Fruit fly (Drosophila melanogaster) Kc167 (cell line): ENCODE measurements around the gene Cp38.

ENCODE experiments used
- Myc ChIP-seq: fragments of >200 bp; optimal IDR thresholded peaks from 2 replicates; lab custom pipeline; 2017; ENCODE audit warnings: missing external identifiers
- Sin3A ChIP-seq: fragments of >200 bp; optimal IDR thresholded peaks from 2 replicates; lab custom pipeline; 2018; ENCODE audit warnings: missing external identifiers
- h ChIP-seq: fragments of >200 bp; optimal IDR thresholded peaks from 3 replicates; lab custom pipeline; 2018; ENCODE audit warnings: missing external identifiers
- insv ChIP-seq: fragments of >200 bp; optimal IDR thresholded peaks from 3 replicates; lab custom pipeline; 2018; ENCODE audit warnings: missing external identifiers
- psq ChIP-seq: fragments of >200 bp; optimal IDR thresholded peaks from 2 replicates; lab custom pipeline; 2017; ENCODE audit warnings: missing external identifiers
- ttk ChIP-seq: sonication (Bioruptor generic); optimal IDR thresholded peaks from 2 replicates; lab custom pipeline; 2017; ENCODE audit warnings: missing external identifiers

DNA sequence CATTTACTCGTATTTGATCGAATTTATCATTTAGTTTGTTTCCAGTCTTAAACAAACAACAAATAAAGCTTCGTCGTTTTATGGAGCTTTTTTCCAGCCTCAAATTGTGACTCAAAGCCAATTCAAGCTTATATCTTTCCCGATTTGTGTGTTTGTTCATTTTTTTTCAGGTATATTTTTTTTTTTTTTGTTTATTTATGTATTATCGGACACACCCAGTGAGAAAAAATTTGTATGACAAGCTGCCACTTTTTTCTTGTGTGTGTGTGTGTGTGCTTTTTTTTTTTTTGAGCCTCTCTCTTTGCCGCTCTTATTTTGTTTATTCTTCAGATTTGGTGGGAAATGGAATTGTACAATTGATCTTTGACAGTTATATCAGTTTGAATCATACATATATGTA is 40.9 kb downstream of the Cp38 start:
- TF ChIP-seq Myc (no peak), psq (lab: Kevin White, UChicago) (no peak), h (no peak), insv (no peak), ttk (lab: Kevin White, UChicago) (no peak), Sin3A (lab: Kevin White, UChicago) (no peak)
